Worm (Caenorhabditis elegans): ENCODE data around the gene str-41.

- TF ChIP-seq elt-3 (tag; optimal IDR thresholded peaks at IDR 0.05): no peak
- no peak for TF ChIP-seq ces-1 (GFP tag; optimal IDR thresholded peaks at IDR 0.05)
- no peak for TF ChIP-seq blmp-1 (tag; optimal IDR thresholded peaks at IDR 0.05)
- TF ChIP-seq nhr-12 (tag; optimal IDR thresholded peaks at IDR 0.05): no peak
- TF ChIP-seq nhr-237 (tag; optimal IDR thresholded peaks at IDR 0.05): no peak
- no peak for TF ChIP-seq lin-13 (tag; optimal IDR thresholded peaks at IDR 0.05)
- no peak for TF ChIP-seq ztf-11 (tag; optimal IDR thresholded peaks at IDR 0.05)
- TF ChIP-seq pha-4 (tag; optimal IDR thresholded peaks at IDR 0.05): no peak
- TF ChIP-seq snpc-4 (tag; optimal IDR thresholded peaks at IDR 0.05): no peak
- TF ChIP-seq hlh-1 (tag; optimal IDR thresholded peaks at IDR 0.05): no peak
- TF ChIP-seq elt-1 (tag; optimal IDR thresholded peaks at IDR 0.05; ENCODE audit: borderline replicate concordance, insufficient read depth): no peak
Observed at ce11 chrV:7454236-7454635, 42.4 kb downstream of the str-41 start, which contains the start of gene try-8.
